Fruit fly (Drosophila melanogaster) whole organism, pupa: Measurements from ENCODE around the gene Con.

Source experiments
- CG14655 ChIP-seq: fragments of 200-800 bp; sonication (Bioruptor generic); optimal IDR thresholded peaks from 3 replicates; lab custom pipeline; 2017; ENCODE audit warnings: mild to moderate bottlenecking, missing biosample characterization, missing genetic modification reagents, missing genetic modification characterization
- Pif1B ChIP-seq: fragments of 200-800 bp; sonication (Bioruptor generic); optimal IDR thresholded peaks from 3 replicates; lab custom pipeline; 2016; ENCODE audit warnings: missing biosample characterization, missing genetic modification characterization
- fd96Ca ChIP-seq: fragments of 200-800 bp; sonication (Bioruptor generic); IDR thresholded peaks from 3 replicates; pipeline ENCODE4 v1.3.6; 2022; ENCODE audit warnings: missing biosample characterization, missing genetic modification characterization

DNA sequence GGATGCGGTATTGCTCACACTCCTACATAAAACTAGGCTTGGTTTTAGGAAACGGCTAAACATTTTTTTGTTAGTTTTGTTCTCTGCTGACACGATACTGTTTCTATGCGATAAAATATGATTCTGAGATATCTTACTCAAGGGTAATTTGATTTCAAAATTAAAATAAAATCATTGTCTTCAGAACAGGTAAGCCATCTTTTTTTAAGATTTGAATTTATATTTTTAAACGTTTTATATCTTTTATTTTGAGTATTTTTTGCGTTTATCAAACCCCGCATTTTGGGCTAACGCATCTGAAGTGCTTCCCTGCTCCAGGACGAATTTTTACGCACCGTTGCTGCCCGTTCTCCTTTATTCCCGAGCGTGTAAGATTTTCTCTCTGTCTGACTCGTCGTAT, 66.8 kb downstream of the Con start, which contains the start of gene ATPsynCF6L:
- TF ChIP-seq Pif1B (GFP tag; lab: Kevin White, UChicago) = no peak
- no peak for TF ChIP-seq CG14655 (GFP tag; lab: Kevin White, UChicago)
- TF ChIP-seq fd96Ca (GFP tag; lab: Robert Waterston, UW) = no peak
